Worm (Caenorhabditis elegans) whole organism, L3 larva: ENCODE measurements around the gene elli-1.
A peak's percentile ranks its signal among the peaks of the same experiment; 100 is the strongest.

Source experiments
- ZK546.5 ChIP-seq: sonication (generic microtip); optimal IDR thresholded peaks from 2 replicates; lab custom pipeline; 2017; ENCODE audit warnings: missing biosample characterization, missing genetic modification characterization
- ceh-82 ChIP-seq: fragments of 150-350 bp; optimal IDR thresholded peaks from 2 replicates; lab custom pipeline; 2014; ENCODE audit warnings: missing biosample characterization, missing genetic modification characterization
- ceh-9 ChIP-seq: sonication (generic microtip); optimal IDR thresholded peaks from 2 replicates; lab custom pipeline; 2018; ENCODE audit warnings: missing biosample characterization, missing genetic modification characterization
- elt-2 ChIP-seq: sonication (generic microtip); optimal IDR thresholded peaks from 2 replicates; lab custom pipeline; 2016; ENCODE audit warnings: missing genetic modification reagents, mild to moderate bottlenecking, missing genetic modification characterization, missing compliant biosample characterization
- fos-1 ChIP-seq: fragments of 150-350 bp; optimal IDR thresholded peaks from 2 replicates; lab custom pipeline; 2014; ENCODE audit warnings: missing biosample characterization, missing genetic modification characterization
- pqm-1 ChIP-seq: fragments of 150-350 bp; optimal IDR thresholded peaks from 2 replicates; lab custom pipeline; 2017; ENCODE audit warnings: missing biosample characterization, missing genetic modification characterization, inconsistent platforms

- no peak for TF ChIP-seq ceh-82 (tag; lab: Kevin White, UChicago)
- peak; percentile 90 for TF ChIP-seq elt-2
- TF ChIP-seq pqm-1 = peak; percentile 66
- no peak for TF ChIP-seq ZK546.5 (tag; lab: Kevin White, UChicago)
- TF ChIP-seq fos-1 = no peak
- no peak for TF ChIP-seq ceh-9
Observed at ce11 chrIV:8729636-8730035, 25.0 kb downstream of the elli-1 start.
